Worm (Caenorhabditis elegans) whole organism, L2 larva: Measurements from ENCODE around the gene cutl-27.

Experiments used
- R02D3.7 ChIP-seq: fragments of 150-350 bp; optimal IDR thresholded peaks from 2 replicates; lab custom pipeline; 2014; ENCODE audit warnings: missing biosample characterization, missing genetic modification characterization
- ceh-82 ChIP-seq: fragments of 150-350 bp; optimal IDR thresholded peaks from 2 replicates; lab custom pipeline; 2014; ENCODE audit warnings: missing biosample characterization, missing genetic modification characterization
- egl-27 ChIP-seq: sonication (generic microtip); optimal IDR thresholded peaks from 3 replicates; lab custom pipeline; 2017; ENCODE audit warnings: missing biosample characterization, missing genetic modification reagents, missing genetic modification characterization
- lin-13 ChIP-seq: fragments of 150-350 bp; optimal IDR thresholded peaks from 2 replicates; lab custom pipeline; 2014; ENCODE audit warnings: missing biosample characterization, missing genetic modification reagents, missing genetic modification characterization
- lsy-2 ChIP-seq, 2 experiments: fragments of 150-350 bp in 1 of 2; sonication (generic microtip) in 1 of 2; optimal IDR thresholded peaks; 2 replicates each; lab custom pipeline; 2014 to 2017; ENCODE audit warnings: missing biosample characterization in 2 of 2, missing genetic modification characterization in 2 of 2
- nhr-11 ChIP-seq: fragments of 150-350 bp; optimal IDR thresholded peaks from 2 replicates; lab custom pipeline; 2014; ENCODE audit warnings: missing biosample characterization, missing genetic modification characterization
- nhr-21 ChIP-seq: fragments of 150-350 bp; optimal IDR thresholded peaks from 2 replicates; lab custom pipeline; 2014; ENCODE audit warnings: missing biosample characterization, missing genetic modification characterization
- sma-9 ChIP-seq, 2 experiments: fragments of 150-350 bp in 1 of 2; sonication (generic microtip) in 1 of 2; optimal IDR thresholded peaks; 2 replicates each; lab custom pipeline; 2014 to 2016; ENCODE audit warnings: missing genetic modification characterization in 2 of 2, mild to moderate bottlenecking in 1 of 2, missing biosample characterization in 1 of 2, missing compliant biosample characterization in 1 of 2, missing genetic modification reagents in 1 of 2, moderate library complexity in 1 of 2
- unc-62 ChIP-seq: fragments of 150-350 bp; optimal IDR thresholded peaks from 2 replicates; lab custom pipeline; 2014; ENCODE audit warnings: missing biosample characterization, missing genetic modification reagents, missing genetic modification characterization

DNA sequence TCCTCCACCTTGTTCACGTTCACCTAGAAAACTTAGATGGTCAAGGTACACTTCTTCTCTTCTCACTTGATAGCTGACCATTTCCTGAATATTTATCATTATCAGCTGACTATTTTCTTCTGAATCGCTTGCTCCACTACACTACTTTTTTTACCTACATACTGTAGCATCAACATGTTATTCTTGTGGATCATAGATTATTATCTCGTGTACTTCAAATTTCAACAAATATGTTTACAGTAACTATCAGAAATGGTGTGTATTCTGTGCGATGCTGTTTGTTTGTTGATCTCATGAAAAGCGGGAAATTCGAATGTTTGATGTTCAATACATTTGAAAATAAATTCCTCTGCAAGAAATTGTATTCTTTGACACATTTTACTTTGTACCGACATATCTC lies 38.6 kb downstream of the cutl-27 start, which contains the start of gene ZK822.10:
- no peak for TF ChIP-seq nhr-21 (tag; lab: Kevin White, UChicago)
- no peak for TF ChIP-seq egl-27 (tag; lab: Kevin White, UChicago)
- no peak for TF ChIP-seq ceh-82 (tag; lab: Kevin White, UChicago)
- no peak for TF ChIP-seq lsy-2 (tag; optimal IDR thresholded peaks at IDR 0.05; lab: Kevin White, UChicago)
- no peak for TF ChIP-seq R02D3.7 (tag; lab: Kevin White, UChicago)
- TF ChIP-seq lin-13 (GFP tag; lab: Kevin White, UChicago): no peak
- no peak for TF ChIP-seq nhr-11 (tag; lab: Kevin White, UChicago)
- TF ChIP-seq sma-9 (GFP tag; optimal IDR thresholded peaks at IDR 0.05; lab: Kevin White, UChicago): peak; percentile 35
- TF ChIP-seq sma-9 (tag; optimal IDR thresholded peaks at IDR 0.05; lab: Kevin White, UChicago): no peak
- TF ChIP-seq unc-62 (GFP tag; lab: Kevin White, UChicago): no peak
